Worm (Caenorhabditis elegans): ENCODE data around the gene C55A6.11.

DNA sequence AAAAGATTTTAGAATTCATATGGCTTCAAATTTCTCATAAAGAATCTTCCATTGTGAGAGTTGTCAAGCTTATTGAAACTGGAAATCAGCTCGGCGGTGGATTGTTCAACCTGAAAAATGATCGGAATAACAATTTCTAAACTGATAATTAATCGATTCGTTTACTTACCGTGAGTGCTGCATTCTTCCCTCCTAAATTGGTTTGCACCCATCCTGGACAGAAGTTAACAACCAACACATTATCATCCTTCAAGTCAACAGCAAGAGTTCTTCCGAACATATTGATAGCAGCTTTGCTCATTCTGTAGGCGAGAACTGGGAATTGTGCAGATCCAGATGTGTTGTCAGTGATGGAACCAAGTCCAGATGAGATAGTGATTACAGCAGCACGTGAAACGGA is 5.2 kb upstream of the C55A6.11 start:
- TF ChIP-seq elt-1 (tag; optimal IDR thresholded peaks at IDR 0.05) (no peak), lin-39 (tag; optimal IDR thresholded peaks at IDR 0.05) (no peak), Y55F3AM.14 (GFP tag; optimal IDR thresholded peaks at IDR 0.05) (no peak), nhr-21 (tag; optimal IDR thresholded peaks at IDR 0.05) (no peak), F13H6.1 (tag; optimal IDR thresholded peaks at IDR 0.05) (no peak), blmp-1 (tag; optimal IDR thresholded peaks at IDR 0.05; ENCODE audit: insufficient read depth) (no peak), nhr-237 (tag; optimal IDR thresholded peaks at IDR 0.05) (no peak), nhr-6 (tag; optimal IDR thresholded peaks at IDR 0.05) (no peak), ceh-82 (tag; optimal IDR thresholded peaks at IDR 0.05) (no peak), C34F6.9 (tag; optimal IDR thresholded peaks at IDR 0.05) (no peak), ztf-11 (tag; optimal IDR thresholded peaks at IDR 0.05) (no peak), nhr-12 (tag; optimal IDR thresholded peaks at IDR 0.05) (no peak), alr-1 (tag; optimal IDR thresholded peaks at IDR 0.05) (no peak)
